Worm (Caenorhabditis elegans): ENCODE results near the gene T24E12.13.
"Not testable (repeated sequence)": the region's sequence is repeated elsewhere in the genome, so short reads cannot be mapped to it uniquely, and the experiment has no call there.

T24E12.13 gene

ce11 chrII:3757499-3757898, 29.8 kb upstream of the T24E12.13 start, which contains the start of gene srx-111:
Gene srx-111 (plus strand): TSS chrII:3757799.
- TF ChIP-seq egl-27 (tag; optimal IDR thresholded peaks at IDR 0.05), result no peak

- TF ChIP-seq ceh-16 (tag; optimal IDR thresholded peaks at IDR 0.05) (no peak), fkh-10 (GFP tag; optimal IDR thresholded peaks at IDR 0.05) (no peak), ama-1 (optimal IDR thresholded peaks at IDR 0.05) (no peak), nhr-12 (tag; optimal IDR thresholded peaks at IDR 0.05) (no peak), snpc-4 (tag; optimal IDR thresholded peaks at IDR 0.05) (no peak), jun-1 (tag; optimal IDR thresholded peaks at IDR 0.05) (no peak), elt-2 (tag; optimal IDR thresholded peaks at IDR 0.05) (no peak), egl-27 (tag; optimal IDR thresholded peaks at IDR 0.05) (no peak), lin-39 (tag; optimal IDR thresholded peaks at IDR 0.05) (no peak), ceh-82 (tag; optimal IDR thresholded peaks at IDR 0.05) (no peak), nhr-77 (tag; optimal IDR thresholded peaks at IDR 0.05) (no peak), aly-2 (tag; optimal IDR thresholded peaks at IDR 0.05) (no peak), ceh-9 (tag; optimal IDR thresholded peaks at IDR 0.05) (no peak), nhr-28 (tag; optimal IDR thresholded peaks at IDR 0.05) (no peak), lsy-12 (tag; optimal IDR thresholded peaks at IDR 0.05) (no peak)
Observed at ce11 chrII:3759010-3759409, 28.2 kb upstream of the T24E12.13 start, which contains the start of gene T24E12.12. Gene T24E12.12 (plus strand): TSS chrII:3759290.

ce11 chrII:3761599-3761998, 25.7 kb upstream of the T24E12.13 start, which contains the start of gene T24E12.6:
Gene T24E12.6 (minus strand): TSS chrII:3761699.
- not testable (repeated sequence) for TF ChIP-seq egl-5, unc-39, ztf-4 (tag; optimal IDR thresholded peaks at IDR 0.05)

ce11 chrII:3764486-3764885, 22.8 kb upstream of the T24E12.13 start, which contains the start of gene srx-112:
Gene srx-112 (minus strand): TSS chrII:3764586.
- no peak for TF ChIP-seq ceh-16 (tag; optimal IDR thresholded peaks at IDR 0.05)
- no peak for TF ChIP-seq nhr-25 (tag; optimal IDR thresholded peaks at IDR 0.05)
- TF ChIP-seq ceh-9 (tag; optimal IDR thresholded peaks at IDR 0.05), result no peak
- no peak for TF ChIP-seq snpc-4 (tag; optimal IDR thresholded peaks at IDR 0.05)
- TF ChIP-seq daf-12 (tag; optimal IDR thresholded peaks at IDR 0.05), result no peak
- TF ChIP-seq egl-5 (tag; optimal IDR thresholded peaks at IDR 0.05), result no peak
- no peak for TF ChIP-seq mml-1 (tag; optimal IDR thresholded peaks at IDR 0.05)
- no peak for TF ChIP-seq sea-2 (GFP tag; optimal IDR thresholded peaks at IDR 0.05)
- TF ChIP-seq nhr-28 (tag; optimal IDR thresholded peaks at IDR 0.05), result no peak
- TF ChIP-seq lsy-12 (tag; optimal IDR thresholded peaks at IDR 0.05), result no peak
- TF ChIP-seq nhr-237 (tag; optimal IDR thresholded peaks at IDR 0.05), result no peak
- TF ChIP-seq ztf-4 (tag; optimal IDR thresholded peaks at IDR 0.05), result no peak
- no peak for TF ChIP-seq unc-62 (GFP tag; optimal IDR thresholded peaks at IDR 0.05)
- TF ChIP-seq nfya-1 (tag; optimal IDR thresholded peaks at IDR 0.05; ENCODE audit: insufficient read depth), result no peak
- TF ChIP-seq nhr-67 (tag; optimal IDR thresholded peaks at IDR 0.05), result no peak
- no peak for TF ChIP-seq eor-1 (tag; optimal IDR thresholded peaks at IDR 0.05)
- no peak for TF ChIP-seq fkh-2 (tag; optimal IDR thresholded peaks at IDR 0.05)

ce11 chrII:3771640-3772039, 15.6 kb upstream of the T24E12.13 start:
- TF ChIP-seq nhr-28 (tag; optimal IDR thresholded peaks at IDR 0.05) (no peak), mdl-1 (tag; optimal IDR thresholded peaks at IDR 0.05) (no peak), daf-12 (tag; optimal IDR thresholded peaks at IDR 0.05) (no peak), nfya-1 (tag; optimal IDR thresholded peaks at IDR 0.05; ENCODE audit: insufficient read depth) (no peak), egl-27 (tag; optimal IDR thresholded peaks at IDR 0.05) (no peak), nhr-11 (tag; optimal IDR thresholded peaks at IDR 0.05) (no peak)

ce11 chrII:3773130-3773529, 14.1 kb upstream of the T24E12.13 start, which contains the start of gene T24E12.10:
Gene T24E12.10 (minus strand): TSS chrII:3773230.
- no peak for TF ChIP-seq pha-4 (tag; optimal IDR thresholded peaks at IDR 0.05)
- no peak for TF ChIP-seq ztf-11 (tag; optimal IDR thresholded peaks at IDR 0.05)
- no peak for TF ChIP-seq egl-27 (tag; optimal IDR thresholded peaks at IDR 0.05)
- TF ChIP-seq ama-1 (optimal IDR thresholded peaks at IDR 0.05), result no peak
- TF ChIP-seq elt-1 (tag; optimal IDR thresholded peaks at IDR 0.05), result no peak
- no peak for TF ChIP-seq nhr-11 (tag; optimal IDR thresholded peaks at IDR 0.05)
- TF ChIP-seq nhr-12 (tag; optimal IDR thresholded peaks at IDR 0.05), result no peak
- TF ChIP-seq ceh-16 (tag; optimal IDR thresholded peaks at IDR 0.05), result no peak
- no peak for TF ChIP-seq egl-5 (tag; optimal IDR thresholded peaks at IDR 0.05)
- no peak for TF ChIP-seq nhr-77 (tag; optimal IDR thresholded peaks at IDR 0.05)
- no peak for TF ChIP-seq fkh-2 (tag; optimal IDR thresholded peaks at IDR 0.05)
- no peak for TF ChIP-seq nhr-25 (tag; optimal IDR thresholded peaks at IDR 0.05)
- TF ChIP-seq lsy-12 (tag; optimal IDR thresholded peaks at IDR 0.05), result no peak
- no peak for TF ChIP-seq nhr-23 (tag; optimal IDR thresholded peaks at IDR 0.05)
- no peak for TF ChIP-seq mdl-1 (tag; optimal IDR thresholded peaks at IDR 0.05)

All from whole organism, L3 larva.